Fruit fly (Drosophila melanogaster): Measurements from ENCODE around the gene CG12213.
A peak's percentile ranks its signal among the peaks of the same experiment; 100 is the strongest.

The CG12213 gene

DNA sequence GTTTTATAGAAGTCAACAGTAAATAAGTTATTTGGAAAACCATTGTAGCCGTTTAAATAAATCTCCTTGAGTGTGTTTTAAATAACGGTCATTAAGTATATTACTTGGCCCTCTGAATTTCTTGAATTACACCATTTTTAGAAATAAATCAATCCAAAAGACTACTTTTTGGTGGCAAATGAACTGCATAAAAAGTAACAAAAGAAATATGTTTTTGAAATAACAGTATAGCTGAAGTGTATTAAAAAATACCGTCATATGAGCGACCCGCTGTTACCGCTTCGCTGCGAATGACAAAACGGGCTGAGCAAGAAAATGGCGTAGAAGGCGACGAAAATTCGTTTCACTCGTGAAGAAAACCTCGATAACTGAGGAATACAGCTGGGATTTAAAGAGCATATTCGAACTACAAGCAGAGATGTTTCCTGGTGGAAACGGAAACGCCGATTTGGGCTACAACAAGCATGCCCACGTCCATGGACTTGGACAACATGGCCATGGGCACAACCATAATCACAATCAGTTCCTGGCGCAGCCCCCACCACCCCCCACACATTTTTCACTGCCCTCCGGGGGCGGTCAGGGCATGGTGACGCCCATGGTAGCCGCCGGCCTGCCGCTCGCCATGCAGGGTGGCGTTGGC is 18.0 kb downstream of the CG12213 start, which contains the start of gene CG31211 (continued):
- TF ChIP-seq MESR4 (GFP tag; optimal IDR thresholded peaks at IDR 0.05) (peak; percentile 96), tio (GFP tag; optimal IDR thresholded peaks at IDR 0.05) (peak; percentile 27), Ets97D (GFP tag; optimal IDR thresholded peaks at IDR 0.05) (peak; percentile 41), CG4424 (GFP tag; optimal IDR thresholded peaks at IDR 0.05) (peak; percentile 29), tin (GFP tag; optimal IDR thresholded peaks at IDR 0.05) (peak; percentile 14), YL-1 (GFP tag; optimal IDR thresholded peaks at IDR 0.05) (peak; percentile 81), CG15514 (GFP tag; optimal IDR thresholded peaks at IDR 0.05) (peak; percentile 10), CG6683 (GFP tag; optimal IDR thresholded peaks at IDR 0.05) (no peak), dm (GFP tag; optimal IDR thresholded peaks at IDR 0.05) (no peak), CG14710 (tag; optimal IDR thresholded peaks at IDR 0.05) (peak; percentile 46), grau (tag; optimal IDR thresholded peaks at IDR 0.05) (peak; percentile 4), CG12659 (GFP tag; optimal IDR thresholded peaks at IDR 0.05) (peak; percentile 63), phol (tag; optimal IDR thresholded peaks at IDR 0.05) (peak; percentile 96), dpn (GFP tag; optimal IDR thresholded peaks at IDR 0.05) (peak in 1 of 2 experiments; percentile 7), kay (GFP tag; optimal IDR thresholded peaks at IDR 0.05) (no peak), Nf-YC (tag; optimal IDR thresholded peaks at IDR 0.05) (peak; percentile 7), CG6254 (GFP tag; optimal IDR thresholded peaks at IDR 0.05) (peak; percentile 65), E2f1 (GFP tag; IDR thresholded peaks at IDR 0.05) (no peak), fu2 (GFP tag; optimal IDR thresholded peaks at IDR 0.05) (no peak), fd96Cb (tag; optimal IDR thresholded peaks at IDR 0.05) (no peak), bab2 (GFP tag; optimal IDR thresholded peaks at IDR 0.05) (no peak), sens (GFP tag) (peak; percentile 69), CG12391 (tag; optimal IDR thresholded peaks at IDR 0.05) (peak; percentile 41), CG2116 (GFP tag; optimal IDR thresholded peaks at IDR 0.05) (peak; percentile 77), Dp (GFP tag; optimal IDR thresholded peaks at IDR 0.05) (peak; percentile 54), CG10462 (GFP tag; optimal IDR thresholded peaks at IDR 0.05) (peak; percentile 71), Ada2b (GFP tag; IDR thresholded peaks at IDR 0.05) (no peak), pita (GFP tag; optimal IDR thresholded peaks at IDR 0.05) (no peak), Oaz (GFP tag; IDR thresholded peaks at IDR 0.05) (no peak), CG12236 (GFP tag; optimal IDR thresholded peaks at IDR 0.05) (no peak), gem (tag; optimal IDR thresholded peaks at IDR 0.05) (peak; percentile 31), Sox102F (GFP tag; optimal IDR thresholded peaks at IDR 0.05) (no peak), CG10267 (tag; optimal IDR thresholded peaks at IDR 0.05) (peak; percentile 44), CG13624 (GFP tag; optimal IDR thresholded peaks at IDR 0.05) (peak; percentile 12), Myb (GFP tag; optimal IDR thresholded peaks at IDR 0.05) (peak; percentile 65), HLH3B (GFP tag; IDR thresholded peaks at IDR 0.05) (no peak), CG2120 (GFP tag; optimal IDR thresholded peaks at IDR 0.05) (peak; percentile 10), CG3995 (GFP tag; optimal IDR thresholded peaks at IDR 0.05) (peak; percentile 71), Hmx (GFP tag; optimal IDR thresholded peaks at IDR 0.05) (no peak), HLH4C (GFP tag; IDR thresholded peaks at IDR 0.05; ENCODE audit: partially characterized antibody) (no peak), Asciz (GFP tag; optimal IDR thresholded peaks at IDR 0.05) (peak; percentile 28), Taf1 (GFP tag; IDR thresholded peaks at IDR 0.05) (no peak), vvl (GFP tag; IDR thresholded peaks at IDR 0.05) (no peak), BEAF-32 (GFP tag; optimal IDR thresholded peaks at IDR 0.05) (peak; percentile 10), CG4617 (GFP tag; optimal IDR thresholded peaks at IDR 0.05; ENCODE audit: borderline replicate concordance) (peak; percentile 70), jumu (GFP tag; optimal IDR thresholded peaks at IDR 0.05) (no peak), chn (GFP tag; optimal IDR thresholded peaks at IDR 0.05) (peak; percentile 18), CG10979 (tag; optimal IDR thresholded peaks at IDR 0.05) (no peak), CG9215 (GFP tag; IDR thresholded peaks at IDR 0.05) (no peak), B-H1 (GFP tag; IDR thresholded peaks at IDR 0.05) (no peak)
